Fruit fly (Drosophila melanogaster) whole organism, pupa: ENCODE results near the gene CG16710.

Source experiments
- CG12605 ChIP-seq: fragments of 200-800 bp; sonication (Bioruptor generic); IDR thresholded peaks from 2 replicates; pipeline ENCODE4 v1.3.6; 2022; ENCODE audit warnings: missing biosample characterization, missing genetic modification characterization
- CG13204 ChIP-seq: fragments of 200-800 bp; sonication (Bioruptor generic); optimal IDR thresholded peaks from 2 replicates; lab custom pipeline; 2018; ENCODE audit warnings: missing biosample characterization, mild to moderate bottlenecking, missing genetic modification characterization, moderate library complexity
- CG14655 ChIP-seq: fragments of 200-800 bp; sonication (Bioruptor generic); optimal IDR thresholded peaks from 3 replicates; lab custom pipeline; 2017; ENCODE audit warnings: mild to moderate bottlenecking, missing biosample characterization, missing genetic modification reagents, missing genetic modification characterization
- CG15710 ChIP-seq: fragments of 200-800 bp; sonication (Bioruptor generic); optimal IDR thresholded peaks from 2 replicates; lab custom pipeline; 2018; ENCODE audit warnings: missing biosample characterization, mild to moderate bottlenecking, missing genetic modification characterization, moderate library complexity
- CG17806 ChIP-seq: fragments of 200-800 bp; sonication (Bioruptor generic); optimal IDR thresholded peaks from 2 replicates; lab custom pipeline; 2018; ENCODE audit warnings: missing biosample characterization, mild to moderate bottlenecking, missing genetic modification characterization, moderate library complexity
- CG32121 ChIP-seq: fragments of 200-800 bp; sonication (Bioruptor generic); IDR thresholded peaks from 2 replicates; pipeline ENCODE4 v1.3.6; 2022; ENCODE audit warnings: missing biosample characterization, missing genetic modification characterization
- CG34367 ChIP-seq: fragments of 200-800 bp; sonication (Bioruptor generic); optimal IDR thresholded peaks from 2 replicates; lab custom pipeline; 2018; ENCODE audit warnings: missing biosample characterization, mild to moderate bottlenecking, missing genetic modification characterization
- CG4496 ChIP-seq: fragments of 200-800 bp; sonication (Bioruptor generic); IDR thresholded peaks from 3 replicates; pipeline ENCODE4 v1.3.6; 2022; ENCODE audit warnings: missing biosample characterization, missing genetic modification characterization
- CG8159 ChIP-seq: fragments of 200-800 bp; sonication (Bioruptor generic); optimal IDR thresholded peaks from 3 replicates; lab custom pipeline; 2018; ENCODE audit warnings: missing biosample characterization, mild to moderate bottlenecking, missing genetic modification characterization, moderate library complexity
- CG8301 ChIP-seq: fragments of 200-800 bp; sonication (Bioruptor generic); optimal IDR thresholded peaks from 2 replicates; lab custom pipeline; 2018; ENCODE audit warnings: missing biosample characterization, mild to moderate bottlenecking, missing genetic modification characterization
- CG9948 ChIP-seq: fragments of 200-800 bp; sonication (Bioruptor generic); optimal IDR thresholded peaks from 2 replicates; lab custom pipeline; 2018; ENCODE audit warnings: missing biosample characterization, mild to moderate bottlenecking, missing genetic modification characterization, moderate library complexity
- D1 ChIP-seq: fragments of 200-800 bp; sonication (Bioruptor generic); optimal IDR thresholded peaks from 2 replicates; lab custom pipeline; 2018; ENCODE audit warnings: missing biosample characterization, mild to moderate bottlenecking, missing genetic modification characterization, moderate library complexity
- EcR ChIP-seq: fragments of 200-800 bp; sonication (Bioruptor generic); optimal IDR thresholded peaks from 3 replicates; lab custom pipeline; 2019; ENCODE audit warnings: missing biosample characterization, missing genetic modification characterization, mild to moderate bottlenecking, moderate library complexity, missing genetic modification reagents
- Ets98B ChIP-seq: fragments of 200-800 bp; sonication (Bioruptor generic); IDR thresholded peaks from 2 replicates; pipeline ENCODE4 v1.3.6; 2022; ENCODE audit warnings: missing biosample characterization, missing genetic modification characterization
- Pif1A ChIP-seq: fragments of 200-800 bp; sonication (Bioruptor generic); optimal IDR thresholded peaks from 3 replicates; lab custom pipeline; 2016; ENCODE audit warnings: missing biosample characterization, missing genetic modification characterization
- Pif1B ChIP-seq: fragments of 200-800 bp; sonication (Bioruptor generic); optimal IDR thresholded peaks from 3 replicates; lab custom pipeline; 2016; ENCODE audit warnings: missing biosample characterization, missing genetic modification characterization
- Snoo ChIP-seq: fragments of 200-800 bp; sonication (Bioruptor generic); optimal IDR thresholded peaks from 3 replicates; lab custom pipeline; 2017; ENCODE audit warnings: missing biosample characterization, mild to moderate bottlenecking, missing genetic modification characterization, inconsistent platforms
- fd96Ca ChIP-seq: fragments of 200-800 bp; sonication (Bioruptor generic); IDR thresholded peaks from 3 replicates; pipeline ENCODE4 v1.3.6; 2022; ENCODE audit warnings: missing biosample characterization, missing genetic modification characterization
- gl ChIP-seq: fragments of 200-800 bp; sonication (Bioruptor generic); optimal IDR thresholded peaks from 2 replicates; lab custom pipeline; 2018; ENCODE audit warnings: missing biosample characterization, mild to moderate bottlenecking, missing genetic modification characterization
- rn ChIP-seq: fragments of 200-800 bp; sonication (Bioruptor generic); IDR thresholded peaks from 2 replicates; pipeline ENCODE4 v1.3.6; 2022; ENCODE audit warnings: missing biosample characterization, missing genetic modification characterization

Gene CG16710

dm6 chr3R:23694579-23695033 lies 12.3 kb downstream of the CG16710 start, which contains the start of gene CG10254:
CG10254 (minus strand) TSS chr3R:23694983.
- TF ChIP-seq CG4496 (GFP tag; lab: Robert Waterston, UW): no peak
- TF ChIP-seq CG8159 (tag; lab: Kevin White, UChicago): no peak
- TF ChIP-seq Ets98B (GFP tag; lab: Robert Waterston, UW): no peak
- TF ChIP-seq rn (GFP tag; lab: Robert Waterston, UW): no peak
- TF ChIP-seq CG32121: no peak
- TF ChIP-seq CG9948 (tag; lab: Kevin White, UChicago): no peak
- no peak for TF ChIP-seq D1 (tag; lab: Kevin White, UChicago)
- no peak for TF ChIP-seq Snoo (tag; lab: Kevin White, UChicago)

dm6 chr3R:23696145-23696544 lies 13.8 kb downstream of the CG16710 start, which contains the start of gene CG10252:
CG10252 (minus strand) TSS chr3R:23696245.
- TF ChIP-seq EcR: no peak
- TF ChIP-seq CG4496 (GFP tag; lab: Robert Waterston, UW): no peak
- TF ChIP-seq CG12605 (GFP tag; lab: Robert Waterston, UW): no peak
- TF ChIP-seq Snoo (tag; lab: Kevin White, UChicago): no peak
- TF ChIP-seq Pif1B (GFP tag; lab: Kevin White, UChicago): no peak

- TF ChIP-seq CG12605 (GFP tag; lab: Robert Waterston, UW) (peak; percentile 70), Snoo (tag; lab: Kevin White, UChicago) (no peak), Pif1A (GFP tag; lab: Kevin White, UChicago) (no peak), D1 (tag; lab: Kevin White, UChicago) (no peak), EcR (no peak), CG15710 (tag; lab: Kevin White, UChicago) (no peak), rn (GFP tag; lab: Robert Waterston, UW) (no peak)
- TF ChIP-seq, all 21 proteins: peak for 1
Observed at dm6 chr3R:23698835-23699234, 16.5 kb downstream of the CG16710 start, which contains the start of gene prt. prt (minus strand) TSS chr3R:23699027.

- TF ChIP-seq Pif1B (GFP tag; lab: Kevin White, UChicago): no peak
- TF ChIP-seq CG8159 (tag; lab: Kevin White, UChicago): no peak
- TF ChIP-seq CG34367 (tag; lab: Kevin White, UChicago): no peak
- no peak for TF ChIP-seq CG9948 (tag; lab: Kevin White, UChicago)
- no peak for TF ChIP-seq CG15710 (tag; lab: Kevin White, UChicago)
- TF ChIP-seq CG13204 (GFP tag; lab: Kevin White, UChicago): no peak
- no peak for TF ChIP-seq CG14655 (GFP tag; lab: Kevin White, UChicago)
- TF ChIP-seq Pif1A (GFP tag; lab: Kevin White, UChicago): no peak
- TF ChIP-seq Ets98B (GFP tag; lab: Robert Waterston, UW): no peak
- TF ChIP-seq EcR: no peak
- TF ChIP-seq CG32121: no peak
- TF ChIP-seq rn (GFP tag; lab: Robert Waterston, UW): no peak
- no peak for TF ChIP-seq D1 (tag; lab: Kevin White, UChicago)
- no peak for TF ChIP-seq CG8301
- no peak for TF ChIP-seq CG4496 (GFP tag; lab: Robert Waterston, UW)
Observed at dm6 chr3R:23700304-23700767, 18.0 kb downstream of the CG16710 start, which contains the start of the genes CG31468 and Gba1a. CG31468 (minus strand) TSS chr3R:23700354. Gba1a (plus strand) TSS chr3R:23700621.

- no peak for TF ChIP-seq CG14655 (GFP tag; lab: Kevin White, UChicago)
- TF ChIP-seq CG15710 (tag; lab: Kevin White, UChicago): no peak
- no peak for TF ChIP-seq Ets98B (GFP tag; lab: Robert Waterston, UW)
Observed at dm6 chr3R:23702461-23702860, 20.2 kb downstream of the CG16710 start, which contains the start of gene Qsox4. Qsox4 (plus strand) TSS chr3R:23702761.

dm6 chr3R:23704383-23705033 lies 22.2 kb downstream of the CG16710 start, which contains the start of gene Gba1b:
Gba1b (plus strand) TSS chr3R:23704804.
- TF ChIP-seq Snoo (tag; lab: Kevin White, UChicago): no peak
- TF ChIP-seq CG12605 (GFP tag; lab: Robert Waterston, UW): no peak
- no peak for TF ChIP-seq Pif1B (GFP tag; lab: Kevin White, UChicago)
- no peak for TF ChIP-seq EcR
- no peak for TF ChIP-seq fd96Ca (GFP tag; lab: Robert Waterston, UW)
- no peak for TF ChIP-seq CG4496 (GFP tag; lab: Robert Waterston, UW)
- no peak for TF ChIP-seq CG8159 (tag; lab: Kevin White, UChicago)
- TF ChIP-seq CG34367 (tag; lab: Kevin White, UChicago): no peak
- no peak for TF ChIP-seq Pif1A (GFP tag; lab: Kevin White, UChicago)
- TF ChIP-seq CG13204 (GFP tag; lab: Kevin White, UChicago): no peak
- TF ChIP-seq, all 21 proteins: peak for 0

dm6 chr3R:23709508-23710208 lies 27.4 kb downstream of the CG16710 start, which contains the start of gene CG10301:
CG10301 (plus strand) TSS chr3R:23710158.
- no peak for TF ChIP-seq Snoo (tag; lab: Kevin White, UChicago)
- TF ChIP-seq CG8301: no peak
- TF ChIP-seq Pif1A (GFP tag; lab: Kevin White, UChicago): no peak
- TF ChIP-seq Ets98B (GFP tag; lab: Robert Waterston, UW): no peak
- TF ChIP-seq fd96Ca (GFP tag; lab: Robert Waterston, UW): no peak
- no peak for TF ChIP-seq CG15710 (tag; lab: Kevin White, UChicago)
- TF ChIP-seq EcR: no peak
- TF ChIP-seq CG9948 (tag; lab: Kevin White, UChicago): no peak
- no peak for TF ChIP-seq rn (GFP tag; lab: Robert Waterston, UW)
- TF ChIP-seq Pif1B (GFP tag; lab: Kevin White, UChicago): no peak
- no peak for TF ChIP-seq CG34367 (tag; lab: Kevin White, UChicago)
- TF ChIP-seq gl (tag; lab: Kevin White, UChicago): no peak
- no peak for TF ChIP-seq CG14655 (GFP tag; lab: Kevin White, UChicago)
- TF ChIP-seq CG12605 (GFP tag; lab: Robert Waterston, UW): no peak
- no peak for TF ChIP-seq CG4496 (GFP tag; lab: Robert Waterston, UW)
- TF ChIP-seq CG17806 (tag; lab: Kevin White, UChicago): no peak
- TF ChIP-seq D1 (tag; lab: Kevin White, UChicago): no peak
- TF ChIP-seq, all 21 proteins: peak for 0
